Worm (Caenorhabditis elegans) whole organism, L1 larva: ENCODE data around the gene F43E12.1.

Experiments
- C04F5.9 ChIP-seq: sonication (generic microtip); optimal IDR thresholded peaks from 2 replicates; lab custom pipeline; 2016; ENCODE audit warnings: missing genetic modification characterization, missing compliant biosample characterization
- C16A3.4 ChIP-seq: fragments of 150-350 bp; optimal IDR thresholded peaks from 2 replicates; lab custom pipeline; 2014; ENCODE audit warnings: missing biosample characterization, missing genetic modification characterization
- F16B12.6 ChIP-seq: fragments of 150-350 bp; optimal IDR thresholded peaks from 2 replicates; lab custom pipeline; 2014; ENCODE audit warnings: missing biosample characterization, missing genetic modification characterization
- Y116A8C.19 ChIP-seq: sonication (generic microtip); optimal IDR thresholded peaks from 2 replicates; lab custom pipeline; 2016; ENCODE audit warnings: missing compliant biosample characterization, missing genetic modification characterization, borderline replicate concordance
- aly-2 ChIP-seq: fragments of 150-350 bp; optimal IDR thresholded peaks from 2 replicates; lab custom pipeline; 2014; ENCODE audit warnings: missing biosample characterization, missing genetic modification characterization
- ama-1 ChIP-seq: fragments of 150-350 bp; optimal IDR thresholded peaks from 2 replicates; lab custom pipeline; 2014
- blmp-1 ChIP-seq: fragments of 150-350 bp; optimal IDR thresholded peaks from 2 replicates; lab custom pipeline; 2014; ENCODE audit warnings: missing biosample characterization, missing genetic modification characterization
- ceh-63 ChIP-seq: fragments of 200-800 bp; sonication (Bioruptor generic); optimal IDR thresholded peaks from 2 replicates; lab custom pipeline; 2018; ENCODE audit warnings: mild to moderate bottlenecking, missing genetic modification characterization, missing compliant biosample characterization
- ceh-8 ChIP-seq: fragments of 200-800 bp; sonication (Bioruptor generic); optimal IDR thresholded peaks from 2 replicates; lab custom pipeline; 2018; ENCODE audit warnings: mild to moderate bottlenecking, missing genetic modification characterization, moderate library complexity, missing compliant biosample characterization
- ceh-82 ChIP-seq, 3 experiments: fragments of 150-350 bp in 1 of 3; sonication (generic microtip) in 2 of 3; optimal IDR thresholded peaks; 2 replicates each; lab custom pipeline; 2014 to 2017; ENCODE audit warnings: missing biosample characterization in 3 of 3, missing genetic modification characterization in 3 of 3
- ceh-88 ChIP-seq: fragments of 200-800 bp; sonication (Bioruptor generic); IDR thresholded peaks from 2 replicates; pipeline ENCODE4 v1.3.6; 2022; ENCODE audit warnings: missing genetic modification characterization, missing compliant biosample characterization
- dpl-1 ChIP-seq, 3 experiments: fragments of 150-350 bp in 2 of 3; sonication (generic microtip) in 1 of 3; optimal IDR thresholded peaks; 2 replicates each; lab custom pipeline; 2014 to 2017; ENCODE audit warnings: missing biosample characterization in 3 of 3, missing genetic modification characterization in 3 of 3, missing genetic modification reagents in 3 of 3
- dsc-1 ChIP-seq: sonication (generic microtip); optimal IDR thresholded peaks from 2 replicates; lab custom pipeline; 2016; ENCODE audit warnings: mild to moderate bottlenecking, missing genetic modification characterization, missing compliant biosample characterization
- efl-1 ChIP-seq, 4 experiments: fragments of 150-350 bp; optimal IDR thresholded peaks in 3 of 4; peaks in 1 of 4; 1 replicate in 1 of 4; 2 replicates in 3 of 4; lab custom pipeline; 2014; ENCODE audit warnings: missing biosample characterization in 2 of 4, missing genetic modification characterization in 2 of 4, missing genetic modification reagents in 2 of 4
- efl-3 ChIP-seq: fragments of 200-800 bp; sonication (Bioruptor generic); optimal IDR thresholded peaks from 2 replicates; lab custom pipeline; 2018; ENCODE audit warnings: mild to moderate bottlenecking, missing genetic modification characterization, missing compliant biosample characterization
- egl-13 ChIP-seq: sonication (generic microtip); optimal IDR thresholded peaks from 2 replicates; lab custom pipeline; 2016; ENCODE audit warnings: missing genotype, missing genetic modification reagents, missing genetic modification characterization, missing compliant biosample characterization
- elt-3 ChIP-seq, 6 experiments: fragments of 150-350 bp in 1 of 6; sonication (generic microtip); optimal IDR thresholded peaks; 2 replicates each; lab custom pipeline; 2017 to 2018; ENCODE audit warnings: missing biosample characterization in 6 of 6, missing genetic modification characterization in 6 of 6, inconsistent platforms in 1 of 6
- fkh-4 ChIP-seq: sonication (generic microtip); optimal IDR thresholded peaks from 2 replicates; lab custom pipeline; 2016; ENCODE audit warnings: missing compliant biosample characterization, missing genetic modification characterization, borderline replicate concordance
- hlh-17 ChIP-seq: fragments of 200-800 bp; sonication (Bioruptor generic); optimal IDR thresholded peaks from 2 replicates; lab custom pipeline; 2018; ENCODE audit warnings: missing genetic modification characterization, mild to moderate bottlenecking, missing compliant biosample characterization, moderate library complexity, borderline replicate concordance
- hpl-2 ChIP-seq: fragments of 150-350 bp; optimal IDR thresholded peaks from 2 replicates; lab custom pipeline; 2014; ENCODE audit warnings: missing biosample characterization, missing genetic modification reagents, missing genetic modification characterization
- irx-1 ChIP-seq: sonication (generic microtip); optimal IDR thresholded peaks from 2 replicates; lab custom pipeline; 2016; ENCODE audit warnings: missing genetic modification characterization, missing compliant biosample characterization
- isw-1 ChIP-seq: fragments of 200-800 bp; sonication (Bioruptor generic); IDR thresholded peaks from 2 replicates; pipeline ENCODE4 v1.3.6; 2022; ENCODE audit warnings: missing genetic modification characterization, missing compliant biosample characterization
- lin-13 ChIP-seq: fragments of 150-350 bp; optimal IDR thresholded peaks from 2 replicates; lab custom pipeline; 2014; ENCODE audit warnings: missing biosample characterization, missing genetic modification reagents, missing genetic modification characterization
- lin-15B ChIP-seq: fragments of 150-350 bp; sonication (generic microtip); optimal IDR thresholded peaks from 3 replicates; lab custom pipeline; 2014; ENCODE audit warnings: missing biosample characterization, missing genetic modification characterization
- lir-3 ChIP-seq: sonication (generic microtip); optimal IDR thresholded peaks from 2 replicates; lab custom pipeline; 2016; ENCODE audit warnings: mild to moderate bottlenecking, missing genetic modification characterization, moderate library complexity, missing compliant biosample characterization; ENCODE audit not compliant: poor library complexity
- lsy-2 ChIP-seq, 2 experiments: fragments of 150-350 bp; optimal IDR thresholded peaks; 2 replicates each; lab custom pipeline; 2014; ENCODE audit warnings: missing biosample characterization in 2 of 2, missing genetic modification characterization in 2 of 2
- mdl-1 ChIP-seq, 2 experiments: fragments of 150-350 bp; optimal IDR thresholded peaks; 2 replicates each; lab custom pipeline; 2014 to 2017; ENCODE audit warnings: missing biosample characterization in 2 of 2, missing genetic modification characterization in 2 of 2, inconsistent platforms in 1 of 2
- nhr-11 ChIP-seq: fragments of 150-350 bp; optimal IDR thresholded peaks from 2 replicates; lab custom pipeline; 2014; ENCODE audit warnings: missing biosample characterization, missing genetic modification characterization
- nhr-12 ChIP-seq: sonication (generic microtip); optimal IDR thresholded peaks from 2 replicates; lab custom pipeline; 2017; ENCODE audit warnings: missing biosample characterization, missing genetic modification characterization
- nhr-19 ChIP-seq: fragments of 200-800 bp; sonication (Bioruptor generic); conservative IDR thresholded peaks from 2 replicates; pipeline ENCODE4 v1.3.6; 2022; ENCODE audit warnings: missing genetic modification characterization, missing compliant biosample characterization
- nhr-20 ChIP-seq: sonication (generic microtip); optimal IDR thresholded peaks from 2 replicates; lab custom pipeline; 2016; ENCODE audit warnings: mild to moderate bottlenecking, missing genetic modification characterization, missing compliant biosample characterization
- nhr-28 ChIP-seq: fragments of 150-350 bp; optimal IDR thresholded peaks from 2 replicates; lab custom pipeline; 2014; ENCODE audit warnings: missing biosample characterization, missing genetic modification characterization
- nhr-47 ChIP-seq: sonication (generic microtip); optimal IDR thresholded peaks from 2 replicates; lab custom pipeline; 2016; ENCODE audit warnings: mild to moderate bottlenecking, missing genetic modification characterization, moderate library complexity, missing compliant biosample characterization
- nhr-76 ChIP-seq: sonication (generic microtip); optimal IDR thresholded peaks from 2 replicates; lab custom pipeline; 2017; ENCODE audit warnings: missing biosample characterization, missing genetic modification characterization
- nhr-77 ChIP-seq: fragments of 150-350 bp; optimal IDR thresholded peaks from 2 replicates; lab custom pipeline; 2014; ENCODE audit warnings: missing biosample characterization, missing genetic modification characterization
- nhr-84 ChIP-seq: sonication (generic microtip); optimal IDR thresholded peaks from 2 replicates; lab custom pipeline; 2017; ENCODE audit warnings: missing biosample characterization, missing genetic modification characterization
- nhr-85 ChIP-seq: sonication (generic microtip); peaks from one replicate; lab custom pipeline; 2016; ENCODE audit warnings: missing genetic modification characterization, inconsistent platforms, missing compliant biosample characterization
- nhr-90 ChIP-seq: sonication (generic microtip); optimal IDR thresholded peaks from 2 replicates; lab custom pipeline; 2016; ENCODE audit warnings: mild to moderate bottlenecking, missing genetic modification characterization, missing compliant biosample characterization; ENCODE audit not compliant: poor library complexity
- rnt-1 ChIP-seq: sonication (generic microtip); optimal IDR thresholded peaks from 2 replicates; lab custom pipeline; 2016; ENCODE audit warnings: mild to moderate bottlenecking, missing genetic modification characterization, moderate library complexity, missing compliant biosample characterization
- skn-1 ChIP-seq: fragments of 150-350 bp; optimal IDR thresholded peaks from 2 replicates; lab custom pipeline; 2014; ENCODE audit warnings: missing biosample characterization, missing genetic modification characterization
- snpc-4 ChIP-seq: fragments of 150-350 bp; optimal IDR thresholded peaks from 2 replicates; lab custom pipeline; 2014; ENCODE audit warnings: missing biosample characterization, missing genetic modification characterization
- snu-23 ChIP-seq: sonication (generic microtip); optimal IDR thresholded peaks from 2 replicates; lab custom pipeline; 2016; ENCODE audit warnings: missing genetic modification characterization, missing compliant biosample characterization
- sptf-1 ChIP-seq: fragments of 150-350 bp; optimal IDR thresholded peaks from 2 replicates; lab custom pipeline; 2014; ENCODE audit warnings: missing biosample characterization, missing genetic modification characterization
- sup-37 ChIP-seq: fragments of 200-800 bp; sonication (Bioruptor generic); optimal IDR thresholded peaks from 2 replicates; lab custom pipeline; 2018; ENCODE audit warnings: mild to moderate bottlenecking, missing genetic modification characterization, missing compliant biosample characterization
- swsn-7 ChIP-seq: sonication (generic microtip); optimal IDR thresholded peaks from 2 replicates; lab custom pipeline; 2016; ENCODE audit warnings: missing genetic modification characterization, missing compliant biosample characterization
- tlp-1 ChIP-seq: fragments of 150-350 bp; optimal IDR thresholded peaks from 2 replicates; lab custom pipeline; 2014; ENCODE audit warnings: missing biosample characterization, missing genetic modification characterization
- unc-86 ChIP-seq: sonication (generic microtip); optimal IDR thresholded peaks from 2 replicates; lab custom pipeline; 2016; ENCODE audit warnings: missing genetic modification characterization, missing compliant biosample characterization
- vab-15 ChIP-seq: sonication (generic microtip); optimal IDR thresholded peaks from 2 replicates; lab custom pipeline; 2017; ENCODE audit warnings: missing genotype, mild to moderate bottlenecking, missing genetic modification characterization, missing compliant biosample characterization
- xbp-1 ChIP-seq: sonication (generic microtip); optimal IDR thresholded peaks from 2 replicates; lab custom pipeline; 2016; ENCODE audit warnings: missing genetic modification characterization, missing compliant biosample characterization
- zip-4 ChIP-seq: fragments of 200-800 bp; sonication (Bioruptor generic); optimal IDR thresholded peaks from 2 replicates; lab custom pipeline; 2018; ENCODE audit warnings: mild to moderate bottlenecking, missing genetic modification characterization, moderate library complexity, missing compliant biosample characterization
- ztf-11 ChIP-seq, 2 experiments: sonication (generic microtip); optimal IDR thresholded peaks; 2 replicates each; lab custom pipeline; 2016 to 2017; ENCODE audit warnings: missing genetic modification characterization in 2 of 2, missing biosample characterization in 1 of 2, missing compliant biosample characterization in 1 of 2
- ztf-4 ChIP-seq: fragments of 150-350 bp; optimal IDR thresholded peaks from 2 replicates; lab custom pipeline; 2014; ENCODE audit warnings: missing biosample characterization, missing genetic modification characterization

Gene F43E12.1

DNA sequence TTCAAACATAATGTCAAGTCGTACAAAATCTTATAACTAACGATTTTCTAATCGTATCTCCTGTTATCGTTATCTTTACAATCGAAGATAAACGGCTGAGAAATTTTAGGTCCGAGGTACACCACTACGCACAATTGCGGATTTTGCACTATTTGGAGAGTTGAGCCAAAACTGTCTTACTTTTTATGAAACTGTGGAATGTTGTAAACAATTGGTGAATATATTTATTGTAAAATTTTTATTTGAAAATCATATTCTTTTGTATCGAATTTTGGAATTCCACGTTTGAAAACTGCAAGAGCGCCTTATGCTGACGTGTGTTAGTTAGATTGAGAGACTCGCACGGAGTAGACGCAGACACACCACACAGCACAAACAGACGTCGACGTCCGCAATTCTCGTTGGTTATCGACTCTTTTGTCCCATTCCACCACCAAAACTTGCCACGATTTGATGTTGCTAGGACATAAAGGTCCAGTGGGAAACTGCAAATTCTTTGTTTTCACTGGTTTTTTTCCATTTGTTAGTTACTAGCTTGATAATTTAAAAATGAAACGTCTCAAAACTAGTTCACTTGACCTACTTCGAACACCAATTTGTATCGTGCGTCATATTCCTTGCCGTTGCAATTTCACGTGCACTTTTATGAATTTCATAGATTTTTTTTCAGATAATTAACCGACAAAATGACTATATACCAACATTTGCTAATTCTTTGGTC is 16.6 kb downstream of the F43E12.1 start, which contains the start of gene dnj-7 (continued):
- peak in 1 of 2 experiments; percentile 42 for TF ChIP-seq lsy-2 (tag; optimal IDR thresholded peaks at IDR 0.05; lab: Kevin White, UChicago)
- no peak for TF ChIP-seq lin-13 (GFP tag; lab: Kevin White, UChicago)
- peak; percentile 100 for TF ChIP-seq xbp-1 (tag; lab: Kevin White, UChicago)
- TF ChIP-seq nhr-77 (tag; lab: Kevin White, UChicago), result no peak
- TF ChIP-seq nhr-12 (tag; lab: Kevin White, UChicago), result no peak
- no peak for TF ChIP-seq vab-15 (tag; lab: Kevin White, UChicago)
- no peak for TF ChIP-seq sptf-1 (tag; lab: Kevin White, UChicago)
- TF ChIP-seq ceh-88, result no peak
- peak; percentile 37 for TF ChIP-seq C16A3.4 (tag; lab: Kevin White, UChicago)
- TF ChIP-seq efl-1 (optimal IDR thresholded peaks at IDR 0.05; lab: Kevin White, UChicago), result no peak
- TF ChIP-seq efl-1 (GFP tag; optimal IDR thresholded peaks at IDR 0.05 in 1 of 2; lab: Kevin White, UChicago), result peak; percentile 10 to 90
- TF ChIP-seq ceh-82 (tag; optimal IDR thresholded peaks at IDR 0.05; lab: Kevin White, UChicago), result no peak
- no peak for TF ChIP-seq lir-3
- TF ChIP-seq nhr-28 (tag; lab: Kevin White, UChicago), result no peak
- TF ChIP-seq zip-4, result no peak
- peak; percentile 69 for TF ChIP-seq snu-23
- no peak for TF ChIP-seq nhr-11 (tag; lab: Kevin White, UChicago)
- peak; percentile 59 for TF ChIP-seq swsn-7 (tag; lab: Kevin White, UChicago)
- no peak for TF ChIP-seq tlp-1 (tag; lab: Kevin White, UChicago)
- TF ChIP-seq rnt-1 (tag; lab: Kevin White, UChicago), result no peak
- no peak for TF ChIP-seq Y116A8C.19 (tag; lab: Kevin White, UChicago)
- TF ChIP-seq nhr-90 (tag; lab: Kevin White, UChicago), result peak; percentile 33
- TF ChIP-seq nhr-85 (tag; lab: Kevin White, UChicago), result peak; percentile 75
- TF ChIP-seq hpl-2 (GFP tag; lab: Kevin White, UChicago), result no peak
- no peak for TF ChIP-seq ama-1 (lab: Kevin White, UChicago)
- TF ChIP-seq ceh-63 (GFP tag; lab: Kevin White, UChicago), result no peak
- no peak for TF ChIP-seq C04F5.9 (tag; lab: Kevin White, UChicago)
- TF ChIP-seq snpc-4 (tag; lab: Kevin White, UChicago), result no peak
- no peak for TF ChIP-seq nhr-47
- TF ChIP-seq mdl-1 (tag; optimal IDR thresholded peaks at IDR 0.05; lab: Kevin White, UChicago), result no peak
- TF ChIP-seq F16B12.6, result peak; percentile 79
- peak in 2 of 6 experiments; percentile 54 to 79 for TF ChIP-seq elt-3 (tag; optimal IDR thresholded peaks at IDR 0.05; lab: Kevin White, UChicago)
- TF ChIP-seq isw-1 (GFP tag; lab: Robert Waterston, UW), result no peak
- TF ChIP-seq dsc-1 (tag; lab: Kevin White, UChicago), result peak; percentile 13
- TF ChIP-seq lin-15B (tag; lab: Kevin White, UChicago), result peak; percentile 18
- no peak for TF ChIP-seq ztf-11 (tag; optimal IDR thresholded peaks at IDR 0.05; lab: Kevin White, UChicago)
- no peak for TF ChIP-seq ztf-4
- TF ChIP-seq hlh-17 (GFP tag; lab: Kevin White, UChicago), result no peak
- TF ChIP-seq nhr-19 (GFP tag; lab: Robert Waterston, UW), result no peak; the same call in 1 of the 2 replicates
- TF ChIP-seq unc-86, result no peak
- no peak for TF ChIP-seq nhr-84 (tag; lab: Kevin White, UChicago)
- no peak for TF ChIP-seq fkh-4 (tag; lab: Kevin White, UChicago)
- TF ChIP-seq aly-2 (tag; lab: Kevin White, UChicago), result no peak
- TF ChIP-seq nhr-20 (tag; lab: Kevin White, UChicago), result peak; percentile 66
- no peak for TF ChIP-seq efl-3 (GFP tag; lab: Kevin White, UChicago)
- peak; percentile 39 for TF ChIP-seq blmp-1 (tag; lab: Kevin White, UChicago)
- peak in 1 of 3 experiments; percentile 23 for TF ChIP-seq dpl-1 (GFP tag; optimal IDR thresholded peaks at IDR 0.05; lab: Kevin White, UChicago)
- TF ChIP-seq irx-1, result peak; percentile 10
- no peak for TF ChIP-seq sup-37
- no peak for TF ChIP-seq ceh-8 (GFP tag; lab: Kevin White, UChicago)
- no peak for TF ChIP-seq nhr-76 (tag; lab: Kevin White, UChicago)
- TF ChIP-seq egl-13, result no peak
- no peak for TF ChIP-seq skn-1 (tag; lab: Kevin White, UChicago)
